Worm (Caenorhabditis elegans) whole organism, late embryonic: ENCODE measurements around the gene fbxb-57.

Experiments
- ceh-34 ChIP-seq: sonication (generic microtip); optimal IDR thresholded peaks from 2 replicates; lab custom pipeline; 2016; ENCODE audit warnings: mild to moderate bottlenecking, missing genetic modification characterization, missing compliant biosample characterization
- nhr-11 ChIP-seq: fragments of 150-350 bp; optimal IDR thresholded peaks from 2 replicates; lab custom pipeline; 2014; ENCODE audit warnings: missing biosample characterization, missing genetic modification characterization

DNA sequence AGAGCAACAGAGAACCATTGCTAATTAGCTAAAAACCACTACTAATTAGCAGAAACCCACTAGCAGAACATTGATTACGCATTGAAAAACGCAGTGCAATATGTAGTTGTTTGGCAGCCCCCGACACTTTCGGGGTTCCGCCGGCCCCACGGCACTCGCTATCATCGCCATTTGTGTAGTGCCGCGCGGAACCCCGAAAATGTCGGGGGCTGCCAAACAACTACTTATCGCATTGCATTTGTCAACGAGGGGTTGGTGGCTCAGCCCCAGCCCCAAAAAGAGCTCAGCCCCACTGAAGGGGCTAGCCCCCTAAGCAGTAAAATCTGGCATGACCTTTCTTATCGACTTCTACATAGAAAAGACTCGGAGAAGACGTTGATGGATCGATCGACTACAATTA, 29.2 kb upstream of the fbxb-57 start:
- TF ChIP-seq ceh-34 (tag; lab: Kevin White, UChicago) = no peak
- TF ChIP-seq nhr-11 = no peak
